Fruit fly (Drosophila melanogaster) whole organism, adult: ENCODE data around the gene CG43915.

Experiments
- CG11617 ChIP-seq: fragments of 200-800 bp; sonication (Bioruptor generic); optimal IDR thresholded peaks from 2 replicates; lab custom pipeline; 2017; ENCODE audit warnings: mild to moderate bottlenecking, missing biosample characterization, missing genetic modification reagents, missing genetic modification characterization
- CG12768 ChIP-seq: fragments of 200-800 bp; sonication (Bioruptor generic); optimal IDR thresholded peaks from 2 replicates; lab custom pipeline; 2017; ENCODE audit warnings: missing biosample characterization, missing genetic modification characterization, mild to moderate bottlenecking, moderate library complexity, missing genetic modification reagents
- CG14711 ChIP-seq: fragments of 200-800 bp; sonication (Bioruptor generic); optimal IDR thresholded peaks from 2 replicates; lab custom pipeline; 2018; ENCODE audit warnings: missing biosample characterization, mild to moderate bottlenecking, missing genetic modification characterization, moderate library complexity
- CG1620 ChIP-seq: fragments of 200-800 bp; sonication (Bioruptor generic); optimal IDR thresholded peaks from 2 replicates; lab custom pipeline; 2016; ENCODE audit warnings: missing biosample characterization, missing genetic modification characterization
- CG33017 ChIP-seq: fragments of 200-800 bp; sonication (Bioruptor generic); optimal IDR thresholded peaks from 2 replicates; lab custom pipeline; 2018; ENCODE audit warnings: missing biosample characterization, mild to moderate bottlenecking, missing genetic modification characterization, moderate library complexity
- CG5204 ChIP-seq: fragments of 200-800 bp; sonication (Bioruptor generic); optimal IDR thresholded peaks from 2 replicates; lab custom pipeline; 2016; ENCODE audit warnings: missing biosample characterization, missing genetic modification characterization
- CG7045 ChIP-seq: fragments of 200-800 bp; sonication (Bioruptor generic); optimal IDR thresholded peaks from 2 replicates; lab custom pipeline; 2017; ENCODE audit warnings: missing biosample characterization, mild to moderate bottlenecking, missing genetic modification characterization
- CG7101 ChIP-seq: fragments of 200-800 bp; sonication (Bioruptor generic); optimal IDR thresholded peaks from 2 replicates; lab custom pipeline; 2018; ENCODE audit warnings: missing biosample characterization, mild to moderate bottlenecking, missing genetic modification characterization, moderate library complexity
- Clk ChIP-seq: fragments of 200-800 bp; sonication (Bioruptor generic); optimal IDR thresholded peaks from 2 replicates; lab custom pipeline; 2017; ENCODE audit warnings: missing biosample characterization, missing genetic modification characterization
- Crg-1 ChIP-seq: fragments of 200-800 bp; sonication (Bioruptor generic); optimal IDR thresholded peaks from 2 replicates; lab custom pipeline; 2016; ENCODE audit warnings: missing biosample characterization, missing genetic modification characterization
- Hr96 ChIP-seq: fragments of 200-800 bp; sonication (Bioruptor generic); optimal IDR thresholded peaks from 2 replicates; lab custom pipeline; 2016; ENCODE audit warnings: missing biosample characterization, missing genetic modification characterization
- Mnt ChIP-seq: fragments of 200-800 bp; sonication (Bioruptor generic); optimal IDR thresholded peaks from 2 replicates; lab custom pipeline; 2016; ENCODE audit warnings: missing biosample characterization, mild to moderate bottlenecking, missing genetic modification characterization
- bab1 ChIP-seq: fragments of 200-800 bp; sonication (Bioruptor generic); optimal IDR thresholded peaks from 3 replicates; lab custom pipeline; 2019; ENCODE audit warnings: missing biosample characterization, mild to moderate bottlenecking, missing genetic modification characterization, moderate library complexity
- cic ChIP-seq: fragments of 200-800 bp; sonication (Bioruptor generic); optimal IDR thresholded peaks from 2 replicates; lab custom pipeline; 2017; ENCODE audit warnings: missing biosample characterization, mild to moderate bottlenecking, missing genetic modification characterization, moderate library complexity
- cnc ChIP-seq, 2 experiments: fragments of >200 bp; optimal IDR thresholded peaks; 2 replicates each; lab custom pipeline; 2017
- kay ChIP-seq: fragments of 200-800 bp; sonication (Bioruptor generic); peaks from one replicate; lab custom pipeline; 2016; ENCODE audit warnings: missing biosample characterization, missing genetic modification characterization, borderline replicate concordance
- ovo ChIP-seq: fragments of 200-800 bp; sonication (Bioruptor generic); optimal IDR thresholded peaks from 2 replicates; lab custom pipeline; 2016; ENCODE audit warnings: missing biosample characterization, missing genetic modification characterization
- pad ChIP-seq: fragments of 200-800 bp; sonication (Bioruptor generic); optimal IDR thresholded peaks from 3 replicates; lab custom pipeline; 2017; ENCODE audit warnings: missing biosample characterization, missing genetic modification characterization, mild to moderate bottlenecking, moderate library complexity, missing genetic modification reagents
- tj ChIP-seq: fragments of 200-800 bp; sonication (Bioruptor generic); optimal IDR thresholded peaks from 3 replicates; lab custom pipeline; 2017; ENCODE audit warnings: missing biosample characterization, mild to moderate bottlenecking, missing genetic modification characterization, moderate library complexity
- toe ChIP-seq: fragments of 200-800 bp; sonication (Bioruptor generic); optimal IDR thresholded peaks from 2 replicates; lab custom pipeline; 2016; ENCODE audit warnings: missing biosample characterization, missing genetic modification characterization

The CG43915 gene

dm6 chr3L:3964671-3965070 lies 8.0 kb upstream of the CG43915 start, which contains the start of gene CG12605:
Gene CG12605, minus strand, starts transcription at chr3L:3964771.
- TF ChIP-seq kay (GFP tag; lab: Kevin White, UChicago) (no peak), Crg-1 (no peak), toe (GFP tag; lab: Kevin White, UChicago) (no peak), CG14711 (tag; lab: Kevin White, UChicago) (no peak), CG12768 (GFP tag; lab: Kevin White, UChicago) (no peak), CG5204 (GFP tag; lab: Kevin White, UChicago) (no peak), CG11617 (GFP tag; lab: Kevin White, UChicago) (no peak), cic (GFP tag; lab: Kevin White, UChicago) (no peak), CG7101 (tag; lab: Kevin White, UChicago) (no peak), CG7045 (GFP tag; lab: Kevin White, UChicago) (no peak), Clk (no peak), cnc (optimal IDR thresholded peaks at IDR 0.05; lab: Kevin White, UChicago) (no peak), CG33017 (tag; lab: Kevin White, UChicago) (no peak), pad (no peak), tj (no peak), CG1620 (GFP tag; lab: Kevin White, UChicago) (no peak), Hr96 (GFP tag; lab: Kevin White, UChicago) (no peak), Mnt (GFP tag; lab: Kevin White, UChicago) (no peak), ovo (GFP tag; lab: Kevin White, UChicago) (no peak), bab1 (GFP tag; lab: Kevin White, UChicago) (no peak)

- TF ChIP-seq CG11617 (GFP tag; lab: Kevin White, UChicago) (no peak), ovo (GFP tag; lab: Kevin White, UChicago) (no peak), kay (GFP tag; lab: Kevin White, UChicago) (no peak), pad (no peak), tj (no peak), CG1620 (GFP tag; lab: Kevin White, UChicago) (no peak), Hr96 (GFP tag; lab: Kevin White, UChicago) (no peak), CG5204 (GFP tag; lab: Kevin White, UChicago) (no peak), Crg-1 (no peak), CG7101 (tag; lab: Kevin White, UChicago) (no peak), cic (GFP tag; lab: Kevin White, UChicago) (no peak)
These were observed 7.6 kb upstream of the CG43915 start for dm6 chr3L:3965102-3965501.

dm6 chr3L:3970372-3971031 lies 2.2 kb upstream of the CG43915 start:
- TF ChIP-seq CG5204 (GFP tag; lab: Kevin White, UChicago) (no peak), kay (GFP tag; lab: Kevin White, UChicago) (no peak), tj (no peak), pad (no peak), ovo (GFP tag; lab: Kevin White, UChicago) (no peak), CG33017 (tag; lab: Kevin White, UChicago) (no peak), Clk (no peak), CG7045 (GFP tag; lab: Kevin White, UChicago) (no peak), Crg-1 (no peak)

- TF ChIP-seq CG12768 (GFP tag; lab: Kevin White, UChicago) = no peak
- TF ChIP-seq pad = no peak
- TF ChIP-seq cnc (optimal IDR thresholded peaks at IDR 0.05; lab: Kevin White, UChicago) = no peak
- TF ChIP-seq CG11617 (GFP tag; lab: Kevin White, UChicago) = no peak
These were observed 3.7 kb downstream of the CG43915 start for dm6 chr3L:3976438-3976837.

- TF ChIP-seq kay (GFP tag; lab: Kevin White, UChicago) (no peak), CG5204 (GFP tag; lab: Kevin White, UChicago) (no peak), CG7045 (GFP tag; lab: Kevin White, UChicago) (no peak), Hr96 (GFP tag; lab: Kevin White, UChicago) (no peak), CG7101 (tag; lab: Kevin White, UChicago) (no peak), tj (no peak), ovo (GFP tag; lab: Kevin White, UChicago) (no peak), Crg-1 (no peak), pad (no peak), bab1 (GFP tag; lab: Kevin White, UChicago) (no peak), CG12768 (GFP tag; lab: Kevin White, UChicago) (no peak), Clk (no peak), CG1620 (GFP tag; lab: Kevin White, UChicago) (no peak), CG33017 (tag; lab: Kevin White, UChicago) (no peak), CG14711 (tag; lab: Kevin White, UChicago) (no peak), cnc (optimal IDR thresholded peaks at IDR 0.05; lab: Kevin White, UChicago) (no peak)
These were observed 5.1 kb downstream of the CG43915 start for dm6 chr3L:3977622-3978355.
